Worm (Caenorhabditis elegans): ENCODE data around the gene twk-40.

twk-40 gene

DNA sequence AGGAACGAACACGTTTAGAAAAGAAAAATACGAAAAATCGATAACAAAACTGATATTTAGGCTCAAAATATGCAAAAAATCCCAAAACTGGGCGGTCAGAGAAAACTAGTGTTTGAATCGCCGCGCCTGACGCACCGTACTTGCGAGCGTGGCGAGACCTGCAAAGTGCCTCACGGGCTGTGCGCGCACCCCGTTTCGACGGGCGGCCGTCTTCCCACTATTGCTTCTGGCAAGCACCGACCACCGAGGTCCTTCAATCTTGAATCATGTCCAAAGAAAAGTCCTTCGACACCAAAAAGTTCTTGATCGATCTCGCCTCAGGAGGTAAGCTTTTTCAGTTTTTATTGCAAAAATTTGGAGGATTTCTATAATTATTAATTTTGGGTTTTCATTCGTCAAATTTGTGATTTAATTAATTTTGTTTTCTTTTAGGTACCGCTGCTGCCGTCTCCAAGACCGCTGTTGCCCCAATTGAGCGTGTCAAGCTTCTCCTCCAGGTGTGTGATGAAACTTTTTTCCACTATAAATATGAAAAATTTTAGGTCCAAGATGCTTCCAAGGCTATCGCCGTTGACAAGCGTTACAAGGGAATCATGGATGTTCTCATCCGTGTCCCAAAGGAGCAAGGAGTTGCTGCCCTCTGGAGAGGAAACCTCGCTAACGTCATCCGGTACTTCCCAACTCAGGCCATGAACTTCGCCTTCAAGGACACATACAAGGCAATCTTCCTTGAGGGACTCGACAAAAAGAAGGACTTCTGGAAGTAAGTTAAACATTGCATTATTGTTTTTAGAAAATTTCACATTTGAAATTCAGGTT, 29.1 kb downstream of the twk-40 start, which contains the start of gene ant-1.1 (continued):
- TF ChIP-seq lin-14 (GFP tag; optimal IDR thresholded peaks at IDR 0.05): peak; percentile 93
- peak; percentile 97 for TF ChIP-seq isw-1 (GFP tag; IDR thresholded peaks at IDR 0.05)
- peak; percentile 92 for TF ChIP-seq mep-1 (tag; optimal IDR thresholded peaks at IDR 0.05)
- peak; percentile 92 for TF ChIP-seq ceh-88 (GFP tag; IDR thresholded peaks at IDR 0.05)
- TF ChIP-seq dpl-1 (GFP tag; optimal IDR thresholded peaks at IDR 0.05): peak; percentile 97 to 98 (median 97)
- TF ChIP-seq zag-1 (tag; optimal IDR thresholded peaks at IDR 0.05): no peak
- peak in 1 of 2 experiments; percentile 32 for TF ChIP-seq egl-27 (tag; optimal IDR thresholded peaks at IDR 0.05)
- TF ChIP-seq ztf-11 (tag; optimal IDR thresholded peaks at IDR 0.05): peak in 1 of 2 experiments; percentile 87
- TF ChIP-seq fkh-10 (GFP tag; optimal IDR thresholded peaks at IDR 0.05): peak; percentile 70
- TF ChIP-seq mab-9 (GFP tag; IDR thresholded peaks at IDR 0.05): peak; percentile 93
- peak; percentile 94 for TF ChIP-seq skn-1 (tag; optimal IDR thresholded peaks at IDR 0.05)
- peak; percentile 37 for TF ChIP-seq hlh-4 (tag; optimal IDR thresholded peaks at IDR 0.05)
- peak; percentile 96 for TF ChIP-seq rnt-1 (tag; optimal IDR thresholded peaks at IDR 0.05)
- no peak for TF ChIP-seq Y116A8C.19 (tag; optimal IDR thresholded peaks at IDR 0.05; ENCODE audit: borderline replicate concordance)
- TF ChIP-seq lin-15B (tag; optimal IDR thresholded peaks at IDR 0.05): peak; percentile 94
- TF ChIP-seq irx-1 (tag; optimal IDR thresholded peaks at IDR 0.05): peak; percentile 77
- peak; percentile 46 for TF ChIP-seq aha-1 (tag; optimal IDR thresholded peaks at IDR 0.05)
- TF ChIP-seq unc-30 (tag; optimal IDR thresholded peaks at IDR 0.05): no peak
- no peak for TF ChIP-seq nhr-28 (tag; optimal IDR thresholded peaks at IDR 0.05)
- TF ChIP-seq C34B4.2 (tag; optimal IDR thresholded peaks at IDR 0.05): peak; percentile 100
- peak; percentile 70 for TF ChIP-seq C04F5.9 (tag; optimal IDR thresholded peaks at IDR 0.05)
- TF ChIP-seq sup-37 (GFP tag; optimal IDR thresholded peaks at IDR 0.05): peak; percentile 87
- TF ChIP-seq pqm-1 (tag; optimal IDR thresholded peaks at IDR 0.05): no peak
- TF ChIP-seq alr-1 (tag; optimal IDR thresholded peaks at IDR 0.05; ENCODE audit: borderline replicate concordance): no peak
- TF ChIP-seq vab-15 (tag; optimal IDR thresholded peaks at IDR 0.05): peak; percentile 96
- TF ChIP-seq sox-4 (tag; optimal IDR thresholded peaks at IDR 0.05): peak; percentile 80
- no peak for TF ChIP-seq fkh-4 (tag; optimal IDR thresholded peaks at IDR 0.05; ENCODE audit: borderline replicate concordance)
- peak; percentile 94 for TF ChIP-seq jun-1 (tag; optimal IDR thresholded peaks at IDR 0.05)
- TF ChIP-seq lin-39 (tag; optimal IDR thresholded peaks at IDR 0.05): peak; percentile 75
- no peak for TF ChIP-seq nhr-76 (tag; optimal IDR thresholded peaks at IDR 0.05)
- TF ChIP-seq unc-62 (GFP tag; optimal IDR thresholded peaks at IDR 0.05): no peak
- peak; percentile 98 for TF ChIP-seq nhr-47 (tag; optimal IDR thresholded peaks at IDR 0.05)
- peak; percentile 67; the same call in 1 of the 2 replicates for TF ChIP-seq unc-98 (GFP tag; IDR thresholded peaks at IDR 0.05)
- TF ChIP-seq nhr-84 (tag; optimal IDR thresholded peaks at IDR 0.05): no peak

DNA sequence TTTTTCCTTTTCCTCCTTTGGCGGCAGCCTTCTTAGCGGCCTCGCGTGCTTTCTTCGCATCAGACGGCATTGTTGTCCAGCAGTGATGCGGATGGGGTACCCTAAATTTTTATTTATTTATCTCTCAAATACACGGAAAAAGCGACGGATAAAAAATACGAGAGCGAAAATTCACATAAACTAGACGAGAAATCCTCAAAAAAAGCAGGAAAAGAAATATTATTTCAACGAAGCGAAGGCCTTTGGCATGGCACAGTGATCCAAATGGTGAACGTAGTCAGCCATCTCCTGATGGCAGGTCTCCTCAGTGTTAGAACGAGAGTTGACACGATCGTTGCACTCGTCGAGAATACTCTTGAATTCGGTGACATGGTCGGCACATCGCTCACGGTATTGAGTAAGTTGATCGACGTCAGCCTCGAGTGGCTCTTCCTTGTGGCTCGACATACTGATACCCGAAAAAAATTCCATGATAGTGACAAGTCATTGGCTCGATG, 30.1 kb downstream of the twk-40 start, which contains the start of the genes abcf-2 and T27E9.2:
TSS of gene abcf-2 (minus strand) at position 101 of the 497 bp plus-strand sequence.
TSS of gene T27E9.2 (minus strand) at position 447 of the 497 bp plus-strand sequence.
- TF ChIP-seq efl-1 (optimal IDR thresholded peaks at IDR 0.05) (no peak), efl-1 (GFP tag; optimal IDR thresholded peaks at IDR 0.05 in 1 of 2) (peak in 1 of 2 experiments; percentile 86), efl-3 (GFP tag; optimal IDR thresholded peaks at IDR 0.05) (no peak)

DNA sequence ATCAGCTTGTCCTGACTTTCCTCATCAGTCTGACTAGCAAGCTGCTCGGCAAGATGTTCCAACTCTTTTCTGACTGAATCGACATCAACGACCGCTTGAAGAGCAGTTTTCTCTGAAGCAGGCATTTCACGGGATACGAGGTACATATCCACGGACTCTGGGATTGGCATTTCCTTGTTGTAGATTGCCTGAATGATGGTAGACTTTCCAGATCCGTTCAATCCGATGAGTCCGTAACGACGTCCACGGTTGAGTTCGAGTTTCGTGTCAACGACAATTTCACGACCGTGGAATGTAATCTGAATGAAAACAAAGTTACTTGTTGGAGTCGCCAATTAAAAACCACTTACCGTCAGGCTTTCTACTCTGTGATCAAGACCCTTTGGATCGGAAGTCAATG, 30.7 kb downstream of the twk-40 start:
- TF ChIP-seq efl-1 (optimal IDR thresholded peaks at IDR 0.05) (no peak), efl-1 (GFP tag; optimal IDR thresholded peaks at IDR 0.05 in 1 of 2) (peak in 1 of 2 experiments; percentile 61), dpl-1 (GFP tag; optimal IDR thresholded peaks at IDR 0.05) (no peak), nhr-85 (tag) (peak; percentile 67)

All from whole organism, L1 larva.